Worm (Caenorhabditis elegans): ENCODE data around the gene dli-1.

dli-1 gene

ce11 chrIV:13077694-13078093, 20.9 kb downstream of the dli-1 start:
- peak; percentile 63 for TF ChIP-seq die-1 (tag; optimal IDR thresholded peaks at IDR 0.05)
- TF ChIP-seq snpc-4 (GFP tag; optimal IDR thresholded peaks at IDR 0.05), result no peak
- no peak for TF ChIP-seq snpc-4 (tag; optimal IDR thresholded peaks at IDR 0.05)
- TF ChIP-seq lin-40 (tag; optimal IDR thresholded peaks at IDR 0.05), result peak; percentile 17
- 0 out of 2 replicates have a peak, but pooled peaks have one; percentile 30 for TF ChIP-seq K11D2.4 (GFP tag; IDR thresholded peaks at IDR 0.05)
- no peak for TF ChIP-seq nfyb-1 (GFP tag; IDR thresholded peaks at IDR 0.05)
- TF ChIP-seq ccch-3 (GFP tag; optimal IDR thresholded peaks at IDR 0.05), result no peak
- peak; percentile 78 for TF ChIP-seq ztf-26 (tag; optimal IDR thresholded peaks at IDR 0.05)
- TF ChIP-seq somi-1 (GFP tag; optimal IDR thresholded peaks at IDR 0.05), result peak; percentile 17
- TF ChIP-seq hmg-1.2 (GFP tag; IDR thresholded peaks at IDR 0.05), result no peak
- TF ChIP-seq nhr-80 (tag; optimal IDR thresholded peaks at IDR 0.05), result no peak
- no peak for TF ChIP-seq dpl-1 (GFP tag; optimal IDR thresholded peaks at IDR 0.05)
- TF ChIP-seq T26A5.8 (tag; optimal IDR thresholded peaks at IDR 0.05), result no peak
- peak; percentile 33 for TF ChIP-seq chd-7 (tag; optimal IDR thresholded peaks at IDR 0.05)
- no peak for TF ChIP-seq mxl-1 (tag; optimal IDR thresholded peaks at IDR 0.05)
- no peak for TF ChIP-seq let-607 (tag; optimal IDR thresholded peaks at IDR 0.05)

ce11 chrIV:13076620-13077019, 22.0 kb downstream of the dli-1 start, which contains the start of gene C39E9.7:
C39E9.7 (minus strand) TSS chrIV:13076720.
- TF ChIP-seq lin-40 (tag; optimal IDR thresholded peaks at IDR 0.05), result no peak
- TF ChIP-seq tbx-9 (tag; optimal IDR thresholded peaks at IDR 0.05; ENCODE audit: borderline replicate concordance), result no peak
- TF ChIP-seq aptf-3 (GFP tag; IDR thresholded peaks at IDR 0.05), result no peak
- TF ChIP-seq lin-26 (GFP tag; IDR thresholded peaks at IDR 0.05), result no peak
- no peak for TF ChIP-seq snpc-3.4 (tag; optimal IDR thresholded peaks at IDR 0.05)
- no peak for TF ChIP-seq attf-6 (GFP tag; IDR thresholded peaks at IDR 0.05)
- TF ChIP-seq madf-3 (GFP tag; IDR thresholded peaks at IDR 0.05), result no peak
- TF ChIP-seq Y67H2A.10 (GFP tag; conservative IDR thresholded peaks at IDR 0.05), result no peak
- no peak for TF ChIP-seq hmg-1.2 (GFP tag; IDR thresholded peaks at IDR 0.05)
- no peak for TF ChIP-seq let-526 (GFP tag; IDR thresholded peaks at IDR 0.05)
- TF ChIP-seq bed-2 (GFP tag; IDR thresholded peaks at IDR 0.05), result no peak
- TF ChIP-seq K11D2.4 (GFP tag; IDR thresholded peaks at IDR 0.05), result no peak
- no peak for TF ChIP-seq hlh-26 (GFP tag; conservative IDR thresholded peaks at IDR 0.05)
- no peak for TF ChIP-seq ztf-3 (GFP tag; optimal IDR thresholded peaks at IDR 0.05)
- TF ChIP-seq B0035.1 (tag; optimal IDR thresholded peaks at IDR 0.05), result no peak
- TF ChIP-seq Y53F4B.3 (GFP tag; IDR thresholded peaks at IDR 0.05), result no peak

- TF ChIP-seq mcd-1 (GFP tag; IDR thresholded peaks at IDR 0.05) (no peak), F23B12.7 (tag; optimal IDR thresholded peaks at IDR 0.05; ENCODE audit: insufficient read depth) (no peak), lin-26 (GFP tag; IDR thresholded peaks at IDR 0.05) (peak; percentile 47; the same call in 1 of the 2 replicates), rec-8 (tag; optimal IDR thresholded peaks at IDR 0.05) (no peak), hmg-1.2 (GFP tag; IDR thresholded peaks at IDR 0.05) (no peak), somi-1 (GFP tag; optimal IDR thresholded peaks at IDR 0.05) (peak; percentile 17), snpc-4 (GFP tag; optimal IDR thresholded peaks at IDR 0.05) (no peak), snpc-4 (tag; optimal IDR thresholded peaks at IDR 0.05) (peak in 3 of 4 experiments; percentile 14 to 79 (median 62))
These were observed 22.9 kb downstream of the dli-1 start for ce11 chrIV:13075625-13076252.

DNA sequence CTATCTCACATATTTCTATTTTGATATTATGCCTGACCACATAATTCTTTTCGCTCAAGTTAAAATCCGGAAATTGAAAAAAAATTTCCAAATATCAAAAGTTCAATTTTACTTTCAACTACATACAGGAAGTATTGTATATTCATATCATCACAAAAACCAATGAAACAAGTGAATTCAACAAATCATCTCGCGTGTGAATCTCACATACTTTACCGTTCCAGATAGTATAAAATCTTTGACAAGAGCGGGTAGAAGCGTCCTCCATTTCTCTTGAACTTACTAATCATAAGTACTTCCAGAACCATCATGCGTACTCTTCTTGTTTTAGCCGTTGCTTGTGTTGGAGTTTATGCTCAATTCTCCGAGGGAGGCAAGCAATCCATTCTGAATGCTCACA, 27.1 kb downstream of the dli-1 start, which contains the start of gene scl-8:
Gene scl-8, plus strand, starts transcription at position 301 of the 400 bp plus-strand sequence.
- TF ChIP-seq egl-44 (GFP tag; IDR thresholded peaks at IDR 0.05), result no peak
- TF ChIP-seq ztf-25 (GFP tag; IDR thresholded peaks at IDR 0.05), result no peak
- no peak for TF ChIP-seq rec-8 (tag; optimal IDR thresholded peaks at IDR 0.05)
- TF ChIP-seq pha-4 (tag; optimal IDR thresholded peaks at IDR 0.05), result no peak

Measured in whole organism, young adult.